Fruit fly (Drosophila melanogaster): ENCODE measurements around the gene crn.

DNA sequence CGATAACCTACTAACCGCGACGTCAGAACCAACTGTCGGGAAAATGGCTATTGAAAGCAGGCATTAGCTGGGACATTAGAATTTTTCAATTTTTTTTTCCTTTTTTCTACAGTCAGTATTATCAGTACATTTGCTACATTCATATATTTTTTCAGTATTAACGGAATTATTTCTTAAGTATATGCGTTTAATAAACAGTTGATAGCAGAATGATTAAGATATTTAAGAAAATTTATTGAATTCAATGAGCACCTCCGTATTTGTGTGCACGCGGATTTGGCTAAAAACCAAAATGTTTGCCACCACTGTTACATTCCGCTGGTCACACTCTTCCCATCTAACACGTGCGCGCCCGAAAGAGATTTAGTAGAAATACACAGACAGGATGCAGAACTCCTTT is 12.7 kb upstream of the crn start, which contains the start of the genes temp and CG3071:
- TF ChIP-seq CG5204 (GFP tag; optimal IDR thresholded peaks at IDR 0.05): no peak
- TF ChIP-seq kay (GFP tag; ENCODE audit: borderline replicate concordance): no peak
- TF ChIP-seq ovo (GFP tag; optimal IDR thresholded peaks at IDR 0.05): peak; percentile 47
- TF ChIP-seq tj (GFP tag; optimal IDR thresholded peaks at IDR 0.05): peak; percentile 54

Data from whole organism, adult.